Worm (Caenorhabditis elegans): ENCODE measurements around the gene F38E11.9.

- TF ChIP-seq pqm-1 (tag; optimal IDR thresholded peaks at IDR 0.05), result no peak
- no peak for TF ChIP-seq skn-1 (tag; optimal IDR thresholded peaks at IDR 0.05)
- TF ChIP-seq ama-1 (optimal IDR thresholded peaks at IDR 0.05), result no peak
- no peak for TF ChIP-seq ztf-11 (tag; optimal IDR thresholded peaks at IDR 0.05)
- no peak for TF ChIP-seq lin-15B (tag; optimal IDR thresholded peaks at IDR 0.05)
- TF ChIP-seq pha-4 (GFP tag; IDR thresholded peaks at IDR 0.05), result no peak
- no peak for TF ChIP-seq pha-4 (tag; optimal IDR thresholded peaks at IDR 0.05)
Measured at ce11 chrIV:9451816-9452215, 8.0 kb upstream of the F38E11.9 start.
